Worm (Caenorhabditis elegans) whole organism, early embryonic: ENCODE data around the gene srw-123.

Source experiments
- F13C5.2 ChIP-seq: sonication (generic microtip); optimal IDR thresholded peaks from 2 replicates; lab custom pipeline; 2017; ENCODE audit warnings: mild to moderate bottlenecking, missing genetic modification characterization, inconsistent platforms, missing compliant biosample characterization
- ama-1 ChIP-seq: fragments of 150-350 bp; optimal IDR thresholded peaks from 2 replicates; lab custom pipeline; 2014
- ceh-36 ChIP-seq: sonication (generic microtip); optimal IDR thresholded peaks from 2 replicates; lab custom pipeline; 2016; ENCODE audit warnings: missing genetic modification characterization, inconsistent platforms, missing compliant biosample characterization
- ets-7 ChIP-seq: sonication (generic microtip); optimal IDR thresholded peaks from 2 replicates; lab custom pipeline; 2016; ENCODE audit warnings: missing genotype, missing genetic modification characterization, missing compliant biosample characterization
- flt-1 ChIP-seq: fragments of 200-800 bp; sonication (Bioruptor generic); IDR thresholded peaks from 2 replicates; pipeline ENCODE4 v1.3.6; 2022; ENCODE audit warnings: missing genetic modification characterization, missing compliant biosample characterization
- hmbx-1 ChIP-seq: sonication (generic microtip); optimal IDR thresholded peaks from 2 replicates; lab custom pipeline; 2016; ENCODE audit warnings: mild to moderate bottlenecking, missing genetic modification characterization, missing compliant biosample characterization
- scrt-1 ChIP-seq: fragments of 200-800 bp; sonication (Bioruptor generic); IDR thresholded peaks from 2 replicates; pipeline ENCODE4 v1.3.6; 2022; ENCODE audit warnings: missing genetic modification characterization, missing compliant biosample characterization

- TF ChIP-seq ama-1 (lab: Kevin White, UChicago) = no peak
- TF ChIP-seq hmbx-1 = no peak
- no peak for TF ChIP-seq ets-7 (tag; lab: Kevin White, UChicago)
- no peak for TF ChIP-seq flt-1
- TF ChIP-seq F13C5.2 (tag; lab: Kevin White, UChicago) = no peak
- TF ChIP-seq scrt-1 (GFP tag; lab: Robert Waterston, UW) = no peak
- TF ChIP-seq ceh-36 = no peak
Observed at ce11 chrV:3010468-3010867, 35.3 kb upstream of the srw-123 start, which contains the start of gene srw-136.
